Worm (Caenorhabditis elegans) whole organism, L2 larva: ENCODE data around the gene T05B11.4.
A peak's percentile ranks its signal among the peaks of the same experiment; 100 is the strongest.

Source experiments
- C34F6.9 ChIP-seq: fragments of 150-350 bp; optimal IDR thresholded peaks from 2 replicates; lab custom pipeline; 2014; ENCODE audit warnings: missing biosample characterization, missing genetic modification characterization
- F13H6.1 ChIP-seq: sonication (generic microtip); optimal IDR thresholded peaks from 2 replicates; lab custom pipeline; 2016; ENCODE audit warnings: missing genetic modification characterization, missing compliant biosample characterization
- R02D3.7 ChIP-seq: fragments of 150-350 bp; optimal IDR thresholded peaks from 2 replicates; lab custom pipeline; 2014; ENCODE audit warnings: missing biosample characterization, missing genetic modification characterization
- ZK546.5 ChIP-seq: sonication (generic microtip); optimal IDR thresholded peaks from 2 replicates; lab custom pipeline; 2017; ENCODE audit warnings: missing biosample characterization, missing genetic modification characterization
- alr-1 ChIP-seq: fragments of 150-350 bp; optimal IDR thresholded peaks from 2 replicates; lab custom pipeline; 2014; ENCODE audit warnings: missing biosample characterization, missing genetic modification characterization
- aly-2 ChIP-seq: fragments of 150-350 bp; optimal IDR thresholded peaks from 2 replicates; lab custom pipeline; 2014; ENCODE audit warnings: missing biosample characterization, missing genetic modification characterization
- ama-1 ChIP-seq: fragments of 150-350 bp; optimal IDR thresholded peaks from 2 replicates; lab custom pipeline; 2018; ENCODE audit warnings: inconsistent platforms
- ceh-16 ChIP-seq: fragments of 150-350 bp; optimal IDR thresholded peaks from 2 replicates; lab custom pipeline; 2014; ENCODE audit warnings: missing biosample characterization, missing genetic modification characterization
- ceh-82 ChIP-seq: fragments of 150-350 bp; optimal IDR thresholded peaks from 2 replicates; lab custom pipeline; 2014; ENCODE audit warnings: missing biosample characterization, missing genetic modification characterization
- crh-2 ChIP-seq: sonication (generic microtip); optimal IDR thresholded peaks from 2 replicates; lab custom pipeline; 2017; ENCODE audit warnings: missing biosample characterization, missing genetic modification characterization
- dmd-4 ChIP-seq: sonication (generic microtip); optimal IDR thresholded peaks from 2 replicates; lab custom pipeline; 2017; ENCODE audit warnings: missing biosample characterization, missing genetic modification characterization
- egl-27 ChIP-seq: sonication (generic microtip); optimal IDR thresholded peaks from 3 replicates; lab custom pipeline; 2017; ENCODE audit warnings: missing biosample characterization, missing genetic modification reagents, missing genetic modification characterization
- elt-3 ChIP-seq: sonication (generic microtip); optimal IDR thresholded peaks from 2 replicates; lab custom pipeline; 2017; ENCODE audit warnings: missing biosample characterization, missing genetic modification characterization
- gmeb-1 ChIP-seq: fragments of 150-350 bp; optimal IDR thresholded peaks from 2 replicates; lab custom pipeline; 2014; ENCODE audit warnings: missing biosample characterization, missing genetic modification characterization
- lin-13 ChIP-seq: fragments of 150-350 bp; optimal IDR thresholded peaks from 2 replicates; lab custom pipeline; 2014; ENCODE audit warnings: missing biosample characterization, missing genetic modification reagents, missing genetic modification characterization
- lsy-2 ChIP-seq, 2 experiments: fragments of 150-350 bp in 1 of 2; sonication (generic microtip) in 1 of 2; optimal IDR thresholded peaks; 2 replicates each; lab custom pipeline; 2014 to 2017; ENCODE audit warnings: missing biosample characterization in 2 of 2, missing genetic modification characterization in 2 of 2
- mab-5 ChIP-seq: fragments of 150-350 bp; optimal IDR thresholded peaks from 2 replicates; lab custom pipeline; 2014; ENCODE audit warnings: missing biosample characterization, missing genetic modification characterization
- mdl-1 ChIP-seq, 2 experiments: fragments of 150-350 bp in 1 of 2; sonication (generic microtip) in 1 of 2; optimal IDR thresholded peaks; 2 replicates each; lab custom pipeline; 2017; ENCODE audit warnings: missing biosample characterization in 2 of 2, missing genetic modification characterization in 2 of 2
- nhr-10 ChIP-seq: sonication (generic microtip); optimal IDR thresholded peaks from 2 replicates; lab custom pipeline; 2017; ENCODE audit warnings: missing biosample characterization, missing genetic modification characterization
- nhr-12 ChIP-seq: fragments of 150-350 bp; optimal IDR thresholded peaks from 2 replicates; lab custom pipeline; 2014; ENCODE audit warnings: missing biosample characterization, missing genetic modification characterization
- nhr-129 ChIP-seq: fragments of 150-350 bp; optimal IDR thresholded peaks from 2 replicates; lab custom pipeline; 2014; ENCODE audit warnings: missing biosample characterization, missing genetic modification characterization
- nhr-21 ChIP-seq: fragments of 150-350 bp; optimal IDR thresholded peaks from 2 replicates; lab custom pipeline; 2014; ENCODE audit warnings: missing biosample characterization, missing genetic modification characterization
- nhr-23 ChIP-seq: fragments of 150-350 bp; optimal IDR thresholded peaks from 2 replicates; lab custom pipeline; 2014; ENCODE audit warnings: missing biosample characterization, missing genetic modification reagents, missing genetic modification characterization
- nhr-237 ChIP-seq: fragments of 150-350 bp; optimal IDR thresholded peaks from 2 replicates; lab custom pipeline; 2014; ENCODE audit warnings: missing biosample characterization, missing genetic modification characterization
- nhr-25 ChIP-seq: fragments of 150-350 bp; sonication (generic microtip); optimal IDR thresholded peaks from 3 replicates; lab custom pipeline; 2014; ENCODE audit warnings: missing biosample characterization, missing genetic modification characterization
- nhr-6 ChIP-seq: fragments of 150-350 bp; optimal IDR thresholded peaks from 2 replicates; lab custom pipeline; 2014; ENCODE audit warnings: missing biosample characterization, missing genetic modification characterization
- nhr-77 ChIP-seq: fragments of 150-350 bp; optimal IDR thresholded peaks from 2 replicates; lab custom pipeline; 2014; ENCODE audit warnings: missing biosample characterization, missing genetic modification characterization
- peb-1 ChIP-seq: fragments of 150-350 bp; optimal IDR thresholded peaks from 2 replicates; lab custom pipeline; 2014; ENCODE audit warnings: missing biosample characterization, missing genetic modification characterization
- sem-4 ChIP-seq: fragments of 150-350 bp; optimal IDR thresholded peaks from 2 replicates; lab custom pipeline; 2014; ENCODE audit warnings: missing biosample characterization, missing genetic modification reagents, missing genetic modification characterization
- skn-1 ChIP-seq: sonication (generic microtip); optimal IDR thresholded peaks from 2 replicates; lab custom pipeline; 2017; ENCODE audit warnings: missing biosample characterization, missing genetic modification characterization
- sma-3 ChIP-seq: sonication (generic microtip); optimal IDR thresholded peaks from 2 replicates; lab custom pipeline; 2016; ENCODE audit warnings: missing genetic modification reagents, missing genetic modification characterization, missing compliant biosample characterization
- sma-9 ChIP-seq, 2 experiments: fragments of 150-350 bp in 1 of 2; sonication (generic microtip) in 1 of 2; optimal IDR thresholded peaks; 2 replicates each; lab custom pipeline; 2014 to 2016; ENCODE audit warnings: missing genetic modification characterization in 2 of 2, mild to moderate bottlenecking in 1 of 2, missing biosample characterization in 1 of 2, missing compliant biosample characterization in 1 of 2, missing genetic modification reagents in 1 of 2, moderate library complexity in 1 of 2
- unc-55 ChIP-seq: fragments of 150-350 bp; sonication (generic microtip); optimal IDR thresholded peaks from 3 replicates; lab custom pipeline; 2014; ENCODE audit warnings: missing biosample characterization, missing genetic modification reagents, missing genetic modification characterization
- ztf-11 ChIP-seq: sonication (generic microtip); optimal IDR thresholded peaks from 2 replicates; lab custom pipeline; 2017; ENCODE audit warnings: missing biosample characterization, missing genetic modification characterization
- ztf-4 ChIP-seq: fragments of 150-350 bp; optimal IDR thresholded peaks from 2 replicates; lab custom pipeline; 2014; ENCODE audit warnings: missing biosample characterization, missing genetic modification characterization

The T05B11.4 gene

DNA sequence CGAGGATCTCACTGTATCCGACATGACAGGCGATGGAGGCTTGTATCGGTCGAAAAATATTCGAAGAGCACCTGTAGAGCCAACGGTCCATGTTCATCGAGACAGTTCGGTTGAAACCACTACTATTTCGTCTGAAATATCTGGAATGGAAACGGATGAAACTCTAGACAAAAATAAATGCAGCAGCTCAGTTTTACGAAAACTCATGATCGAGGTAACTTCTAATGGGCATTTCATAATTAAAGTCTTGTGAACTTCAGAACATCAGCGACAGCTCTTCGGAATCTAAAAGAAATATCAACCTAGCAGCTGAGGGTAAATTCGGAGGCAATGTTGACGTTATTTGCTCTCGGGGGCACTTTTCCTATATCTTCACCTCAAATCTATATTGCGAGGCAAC is 20.8 kb upstream of the T05B11.4 start:
- TF ChIP-seq ama-1 (lab: Kevin White, UChicago) (no peak), nhr-25 (tag; lab: Kevin White, UChicago) (no peak), ztf-11 (tag; lab: Kevin White, UChicago) (no peak), R02D3.7 (no peak), nhr-12 (tag; lab: Kevin White, UChicago) (no peak), sem-4 (tag; lab: Kevin White, UChicago) (no peak), ztf-4 (no peak), nhr-23 (no peak), ZK546.5 (no peak), sma-9 (GFP tag; optimal IDR thresholded peaks at IDR 0.05; lab: Kevin White, UChicago) (no peak), sma-9 (tag; optimal IDR thresholded peaks at IDR 0.05; lab: Kevin White, UChicago) (no peak), nhr-10 (tag; lab: Kevin White, UChicago) (no peak), nhr-77 (tag; lab: Kevin White, UChicago) (no peak), lsy-2 (tag; optimal IDR thresholded peaks at IDR 0.05; lab: Kevin White, UChicago) (no peak), unc-55 (no peak), F13H6.1 (tag; lab: Kevin White, UChicago) (no peak), sma-3 (GFP tag; lab: Kevin White, UChicago) (no peak), elt-3 (no peak)
- TF ChIP-seq, all 48 proteins: peak for 0

ce11 chrV:7774143-7774595 is 19.7 kb upstream of the T05B11.4 start, which contains the start of gene grl-10:
TSS of gene grl-10 (plus strand) at chrV:7774545.
- TF ChIP-seq nhr-12 (tag; lab: Kevin White, UChicago) (no peak), ztf-4 (no peak), mdl-1 (tag; optimal IDR thresholded peaks at IDR 0.05; lab: Kevin White, UChicago) (no peak), nhr-21 (tag; lab: Kevin White, UChicago) (peak; percentile 78), nhr-237 (tag; lab: Kevin White, UChicago) (no peak), alr-1 (tag; lab: Kevin White, UChicago) (no peak)

DNA sequence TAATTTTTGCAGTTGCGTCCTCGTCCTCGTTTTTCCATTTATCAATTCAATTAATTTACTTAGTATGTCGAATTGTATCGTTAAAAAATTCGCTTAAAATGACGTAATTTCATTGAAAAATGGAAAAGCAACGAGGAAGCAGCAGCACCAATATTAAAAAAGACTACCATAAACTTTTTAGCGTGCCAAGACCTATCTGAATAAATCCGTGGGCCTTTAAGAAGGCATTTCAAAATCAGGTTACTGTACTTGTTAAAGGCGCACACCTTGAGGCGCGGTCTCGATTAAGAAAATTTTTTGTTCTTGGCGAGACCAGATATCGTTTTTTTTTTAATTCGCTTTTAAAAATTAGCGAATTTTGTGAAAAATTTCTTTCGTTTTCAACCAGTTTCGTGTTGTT is 19.2 kb upstream of the T05B11.4 start:
- no peak for TF ChIP-seq sma-9 (GFP tag; optimal IDR thresholded peaks at IDR 0.05; lab: Kevin White, UChicago)
- TF ChIP-seq sma-9 (tag; optimal IDR thresholded peaks at IDR 0.05; lab: Kevin White, UChicago), result no peak
- TF ChIP-seq gmeb-1, result no peak

DNA sequence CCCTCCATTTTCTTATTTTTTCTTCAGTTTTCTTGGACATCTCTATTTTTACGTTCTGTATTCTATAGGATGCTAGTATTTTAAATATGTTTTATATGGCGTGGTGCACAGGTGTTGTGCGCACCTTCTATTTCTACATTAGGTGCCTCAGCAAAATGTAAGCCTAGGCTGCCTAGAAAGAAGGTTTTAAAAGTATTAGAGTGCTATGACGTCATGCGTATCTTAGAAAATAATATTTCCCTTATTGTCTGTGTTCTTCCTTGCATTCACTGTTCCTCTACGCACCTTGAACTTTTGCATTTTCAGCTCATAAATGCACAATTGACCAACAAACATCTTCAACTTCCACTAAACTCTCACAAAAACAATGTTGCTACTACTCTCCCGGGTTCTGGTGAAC is 16.5 kb upstream of the T05B11.4 start, which contains the start of gene frpr-3:
Gene frpr-3 (plus strand): TSS at position 301 of the 400 bp plus-strand sequence.
- TF ChIP-seq mab-5 (tag; lab: Kevin White, UChicago) (no peak), peb-1 (tag; lab: Kevin White, UChicago) (no peak), skn-1 (tag; lab: Kevin White, UChicago) (no peak), nhr-6 (tag; lab: Kevin White, UChicago) (no peak), dmd-4 (tag; lab: Kevin White, UChicago) (no peak), ZK546.5 (no peak), nhr-23 (no peak), lsy-2 (tag; optimal IDR thresholded peaks at IDR 0.05; lab: Kevin White, UChicago) (no peak), sem-4 (tag; lab: Kevin White, UChicago) (no peak), F13H6.1 (tag; lab: Kevin White, UChicago) (no peak), gmeb-1 (no peak), R02D3.7 (no peak)

DNA sequence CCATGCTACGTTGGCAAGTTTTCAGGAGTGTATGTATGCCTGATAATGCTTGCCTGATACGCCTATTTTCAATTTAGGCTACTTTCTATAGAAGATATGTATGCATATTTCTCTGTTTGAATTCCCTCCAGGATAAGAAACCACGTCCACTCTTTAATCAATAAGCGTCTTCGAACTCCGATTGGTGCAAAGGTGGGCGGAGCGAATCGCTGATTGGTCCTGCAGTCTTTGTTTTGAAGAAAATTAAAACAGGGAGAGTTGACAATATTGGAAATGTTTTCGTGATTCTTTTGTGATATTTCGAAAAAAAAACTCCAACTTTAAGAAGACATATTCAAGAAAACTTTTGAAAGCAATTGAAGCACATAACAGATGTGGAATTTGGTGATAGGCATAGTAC is 7.4 kb upstream of the T05B11.4 start:
- TF ChIP-seq nhr-21 (tag; lab: Kevin White, UChicago) (no peak), nhr-77 (tag; lab: Kevin White, UChicago) (no peak), sem-4 (tag; lab: Kevin White, UChicago) (no peak), crh-2 (tag; lab: Kevin White, UChicago) (no peak), mab-5 (tag; lab: Kevin White, UChicago) (no peak), nhr-12 (tag; lab: Kevin White, UChicago) (no peak), dmd-4 (tag; lab: Kevin White, UChicago) (no peak), ztf-11 (tag; lab: Kevin White, UChicago) (no peak), aly-2 (no peak), ztf-4 (no peak), ceh-16 (no peak), mdl-1 (tag; optimal IDR thresholded peaks at IDR 0.05; lab: Kevin White, UChicago) (no peak), gmeb-1 (no peak), C34F6.9 (tag; lab: Kevin White, UChicago) (no peak), nhr-25 (tag; lab: Kevin White, UChicago) (no peak), nhr-237 (tag; lab: Kevin White, UChicago) (no peak), nhr-129 (tag; lab: Kevin White, UChicago) (no peak), lin-13 (GFP tag; lab: Kevin White, UChicago) (no peak), egl-27 (tag; lab: Kevin White, UChicago) (no peak), ceh-82 (tag; lab: Kevin White, UChicago) (no peak)
